Fruit fly (Drosophila melanogaster) whole organism, adult: ENCODE data around the gene sqz.

Experiments used
- CG11617 ChIP-seq: fragments of 200-800 bp; sonication (Bioruptor generic); optimal IDR thresholded peaks from 2 replicates; lab custom pipeline; 2017; ENCODE audit warnings: mild to moderate bottlenecking, missing biosample characterization, missing genetic modification reagents, missing genetic modification characterization
- CG12768 ChIP-seq: fragments of 200-800 bp; sonication (Bioruptor generic); optimal IDR thresholded peaks from 2 replicates; lab custom pipeline; 2017; ENCODE audit warnings: missing biosample characterization, missing genetic modification characterization, mild to moderate bottlenecking, moderate library complexity, missing genetic modification reagents
- CG14711 ChIP-seq: fragments of 200-800 bp; sonication (Bioruptor generic); optimal IDR thresholded peaks from 2 replicates; lab custom pipeline; 2018; ENCODE audit warnings: missing biosample characterization, mild to moderate bottlenecking, missing genetic modification characterization, moderate library complexity
- CG1620 ChIP-seq: fragments of 200-800 bp; sonication (Bioruptor generic); optimal IDR thresholded peaks from 2 replicates; lab custom pipeline; 2016; ENCODE audit warnings: missing biosample characterization, missing genetic modification characterization
- CG33017 ChIP-seq: fragments of 200-800 bp; sonication (Bioruptor generic); optimal IDR thresholded peaks from 2 replicates; lab custom pipeline; 2018; ENCODE audit warnings: missing biosample characterization, mild to moderate bottlenecking, missing genetic modification characterization, moderate library complexity
- CG5204 ChIP-seq: fragments of 200-800 bp; sonication (Bioruptor generic); optimal IDR thresholded peaks from 2 replicates; lab custom pipeline; 2016; ENCODE audit warnings: missing biosample characterization, missing genetic modification characterization
- CG7045 ChIP-seq: fragments of 200-800 bp; sonication (Bioruptor generic); optimal IDR thresholded peaks from 2 replicates; lab custom pipeline; 2017; ENCODE audit warnings: missing biosample characterization, mild to moderate bottlenecking, missing genetic modification characterization
- CG7101 ChIP-seq: fragments of 200-800 bp; sonication (Bioruptor generic); optimal IDR thresholded peaks from 2 replicates; lab custom pipeline; 2018; ENCODE audit warnings: missing biosample characterization, mild to moderate bottlenecking, missing genetic modification characterization, moderate library complexity
- Clk ChIP-seq: fragments of 200-800 bp; sonication (Bioruptor generic); optimal IDR thresholded peaks from 2 replicates; lab custom pipeline; 2017; ENCODE audit warnings: missing biosample characterization, missing genetic modification characterization
- Crg-1 ChIP-seq: fragments of 200-800 bp; sonication (Bioruptor generic); optimal IDR thresholded peaks from 2 replicates; lab custom pipeline; 2016; ENCODE audit warnings: missing biosample characterization, missing genetic modification characterization
- Hr96 ChIP-seq: fragments of 200-800 bp; sonication (Bioruptor generic); optimal IDR thresholded peaks from 2 replicates; lab custom pipeline; 2016; ENCODE audit warnings: missing biosample characterization, missing genetic modification characterization
- Mnt ChIP-seq: fragments of 200-800 bp; sonication (Bioruptor generic); optimal IDR thresholded peaks from 2 replicates; lab custom pipeline; 2016; ENCODE audit warnings: missing biosample characterization, mild to moderate bottlenecking, missing genetic modification characterization
- bab1 ChIP-seq: fragments of 200-800 bp; sonication (Bioruptor generic); optimal IDR thresholded peaks from 3 replicates; lab custom pipeline; 2019; ENCODE audit warnings: missing biosample characterization, mild to moderate bottlenecking, missing genetic modification characterization, moderate library complexity
- cic ChIP-seq: fragments of 200-800 bp; sonication (Bioruptor generic); optimal IDR thresholded peaks from 2 replicates; lab custom pipeline; 2017; ENCODE audit warnings: missing biosample characterization, mild to moderate bottlenecking, missing genetic modification characterization, moderate library complexity
- cnc ChIP-seq, 2 experiments: fragments of >200 bp; optimal IDR thresholded peaks; 2 replicates each; lab custom pipeline; 2017
- kay ChIP-seq: fragments of 200-800 bp; sonication (Bioruptor generic); peaks from one replicate; lab custom pipeline; 2016; ENCODE audit warnings: missing biosample characterization, missing genetic modification characterization, borderline replicate concordance
- ovo ChIP-seq: fragments of 200-800 bp; sonication (Bioruptor generic); optimal IDR thresholded peaks from 2 replicates; lab custom pipeline; 2016; ENCODE audit warnings: missing biosample characterization, missing genetic modification characterization
- pad ChIP-seq: fragments of 200-800 bp; sonication (Bioruptor generic); optimal IDR thresholded peaks from 3 replicates; lab custom pipeline; 2017; ENCODE audit warnings: missing biosample characterization, missing genetic modification characterization, mild to moderate bottlenecking, moderate library complexity, missing genetic modification reagents
- tj ChIP-seq: fragments of 200-800 bp; sonication (Bioruptor generic); optimal IDR thresholded peaks from 3 replicates; lab custom pipeline; 2017; ENCODE audit warnings: missing biosample characterization, mild to moderate bottlenecking, missing genetic modification characterization, moderate library complexity
- toe ChIP-seq: fragments of 200-800 bp; sonication (Bioruptor generic); optimal IDR thresholded peaks from 2 replicates; lab custom pipeline; 2016; ENCODE audit warnings: missing biosample characterization, missing genetic modification characterization

sqz gene

dm6 chr3R:19163972-19164819, at the start of gene sqz:
Gene sqz, plus strand, starts transcription at chr3R:19164211.
- TF ChIP-seq toe (GFP tag; lab: Kevin White, UChicago) (peak; percentile 30), CG33017 (tag; lab: Kevin White, UChicago) (no peak), tj (GFP tag; lab: Kevin White, UChicago) (peak; percentile 89), cic (peak; percentile 8), Crg-1 (GFP tag; lab: Kevin White, UChicago) (no peak), CG11617 (GFP tag; lab: Kevin White, UChicago) (peak; percentile 75), pad (GFP tag; lab: Kevin White, UChicago) (peak; percentile 44), CG5204 (GFP tag; lab: Kevin White, UChicago) (no peak), ovo (GFP tag; lab: Kevin White, UChicago) (no peak), Hr96 (GFP tag; lab: Kevin White, UChicago) (peak; percentile 41), Mnt (peak; percentile 45), CG7045 (peak; percentile 56)

dm6 chr3R:19118505-19119138, 45.4 kb upstream of the sqz start:
- no peak for TF ChIP-seq CG5204 (GFP tag; lab: Kevin White, UChicago)
- TF ChIP-seq CG1620 (GFP tag; lab: Kevin White, UChicago) = no peak
- TF ChIP-seq cnc (optimal IDR thresholded peaks at IDR 0.05; lab: Kevin White, UChicago) = no peak
- no peak for TF ChIP-seq Crg-1 (GFP tag; lab: Kevin White, UChicago)
- no peak for TF ChIP-seq kay (GFP tag; lab: Kevin White, UChicago)
- no peak for TF ChIP-seq CG7045
- TF ChIP-seq CG7101 (tag; lab: Kevin White, UChicago) = no peak
- TF ChIP-seq Hr96 (GFP tag; lab: Kevin White, UChicago) = no peak
- no peak for TF ChIP-seq bab1
- TF ChIP-seq CG33017 (tag; lab: Kevin White, UChicago) = no peak
- TF ChIP-seq pad (GFP tag; lab: Kevin White, UChicago) = no peak
- no peak for TF ChIP-seq CG11617 (GFP tag; lab: Kevin White, UChicago)
- TF ChIP-seq CG14711 (tag; lab: Kevin White, UChicago) = no peak
- TF ChIP-seq tj (GFP tag; lab: Kevin White, UChicago) = no peak
- no peak for TF ChIP-seq Clk (GFP tag; lab: Kevin White, UChicago)
- TF ChIP-seq toe (GFP tag; lab: Kevin White, UChicago) = no peak
- no peak for TF ChIP-seq CG12768 (GFP tag; lab: Kevin White, UChicago)
- TF ChIP-seq ovo (GFP tag; lab: Kevin White, UChicago) = no peak
- no peak for TF ChIP-seq cic
- no peak for TF ChIP-seq Mnt

- TF ChIP-seq bab1 (peak; percentile 2), tj (GFP tag; lab: Kevin White, UChicago) (peak; percentile 5), CG7101 (tag; lab: Kevin White, UChicago) (peak; percentile 64), Mnt (peak; percentile 29), cic (peak; percentile 85), kay (GFP tag; lab: Kevin White, UChicago) (peak; percentile 75), CG33017 (tag; lab: Kevin White, UChicago) (peak; percentile 67), Crg-1 (GFP tag; lab: Kevin White, UChicago) (no peak), CG11617 (GFP tag; lab: Kevin White, UChicago) (peak; percentile 61), Clk (GFP tag; lab: Kevin White, UChicago) (no peak)
Measured at dm6 chr3R:19132146-19132833, 31.7 kb upstream of the sqz start, which contains the start of gene Cyp12a5. Gene Cyp12a5, plus strand, starts transcription at chr3R:19132648.

- peak; percentile 59 for TF ChIP-seq CG33017 (tag; lab: Kevin White, UChicago)
- TF ChIP-seq ovo (GFP tag; lab: Kevin White, UChicago) = no peak
- TF ChIP-seq toe (GFP tag; lab: Kevin White, UChicago) = peak; percentile 6
- TF ChIP-seq CG12768 (GFP tag; lab: Kevin White, UChicago) = peak; percentile 70
- TF ChIP-seq Hr96 (GFP tag; lab: Kevin White, UChicago) = no peak
- no peak for TF ChIP-seq Clk (GFP tag; lab: Kevin White, UChicago)
- peak; percentile 5 for TF ChIP-seq CG7045
- TF ChIP-seq tj (GFP tag; lab: Kevin White, UChicago) = no peak
- peak; percentile 20 for TF ChIP-seq CG5204 (GFP tag; lab: Kevin White, UChicago)
- TF ChIP-seq cic = peak; percentile 92
- TF ChIP-seq CG11617 (GFP tag; lab: Kevin White, UChicago) = no peak
- no peak for TF ChIP-seq cnc (optimal IDR thresholded peaks at IDR 0.05; lab: Kevin White, UChicago)
- TF ChIP-seq CG7101 (tag; lab: Kevin White, UChicago) = peak; percentile 49
- no peak for TF ChIP-seq CG1620 (GFP tag; lab: Kevin White, UChicago)
- TF ChIP-seq Crg-1 (GFP tag; lab: Kevin White, UChicago) = peak; percentile 26
- peak; percentile 64 for TF ChIP-seq Mnt
- peak; percentile 41 for TF ChIP-seq kay (GFP tag; lab: Kevin White, UChicago)
- peak; percentile 14 for TF ChIP-seq bab1
- no peak for TF ChIP-seq pad (GFP tag; lab: Kevin White, UChicago)
- TF ChIP-seq CG14711 (tag; lab: Kevin White, UChicago) = peak; percentile 3
Measured at dm6 chr3R:19134957-19135356, 29.1 kb upstream of the sqz start, which contains the start of gene Cyp12a4. Gene Cyp12a4, plus strand, starts transcription at chr3R:19135158.
